Fruit fly (Drosophila melanogaster) whole organism, pupa: Measurements from ENCODE around the gene NijA.

Experiments used
- CG10348 ChIP-seq: fragments of 200-800 bp; sonication (Bioruptor generic); IDR thresholded peaks from 2 replicates; pipeline ENCODE4 v1.3.6; 2022; ENCODE audit warnings: missing biosample characterization, missing genetic modification characterization
- CG12605 ChIP-seq: fragments of 200-800 bp; sonication (Bioruptor generic); IDR thresholded peaks from 2 replicates; pipeline ENCODE4 v1.3.6; 2022; ENCODE audit warnings: missing biosample characterization, missing genetic modification characterization
- CG13204 ChIP-seq: fragments of 200-800 bp; sonication (Bioruptor generic); optimal IDR thresholded peaks from 2 replicates; lab custom pipeline; 2018; ENCODE audit warnings: missing biosample characterization, mild to moderate bottlenecking, missing genetic modification characterization, moderate library complexity
- CG14655 ChIP-seq: fragments of 200-800 bp; sonication (Bioruptor generic); optimal IDR thresholded peaks from 3 replicates; lab custom pipeline; 2017; ENCODE audit warnings: mild to moderate bottlenecking, missing biosample characterization, missing genetic modification reagents, missing genetic modification characterization
- CG15710 ChIP-seq: fragments of 200-800 bp; sonication (Bioruptor generic); optimal IDR thresholded peaks from 2 replicates; lab custom pipeline; 2018; ENCODE audit warnings: missing biosample characterization, mild to moderate bottlenecking, missing genetic modification characterization, moderate library complexity
- CG17806 ChIP-seq: fragments of 200-800 bp; sonication (Bioruptor generic); optimal IDR thresholded peaks from 2 replicates; lab custom pipeline; 2018; ENCODE audit warnings: missing biosample characterization, mild to moderate bottlenecking, missing genetic modification characterization, moderate library complexity
- CG32121 ChIP-seq: fragments of 200-800 bp; sonication (Bioruptor generic); IDR thresholded peaks from 2 replicates; pipeline ENCODE4 v1.3.6; 2022; ENCODE audit warnings: missing biosample characterization, missing genetic modification characterization
- CG34367 ChIP-seq: fragments of 200-800 bp; sonication (Bioruptor generic); optimal IDR thresholded peaks from 2 replicates; lab custom pipeline; 2018; ENCODE audit warnings: missing biosample characterization, mild to moderate bottlenecking, missing genetic modification characterization
- CG4496 ChIP-seq: fragments of 200-800 bp; sonication (Bioruptor generic); IDR thresholded peaks from 3 replicates; pipeline ENCODE4 v1.3.6; 2022; ENCODE audit warnings: missing biosample characterization, missing genetic modification characterization
- CG8159 ChIP-seq: fragments of 200-800 bp; sonication (Bioruptor generic); optimal IDR thresholded peaks from 3 replicates; lab custom pipeline; 2018; ENCODE audit warnings: missing biosample characterization, mild to moderate bottlenecking, missing genetic modification characterization, moderate library complexity
- CG8301 ChIP-seq: fragments of 200-800 bp; sonication (Bioruptor generic); optimal IDR thresholded peaks from 2 replicates; lab custom pipeline; 2018; ENCODE audit warnings: missing biosample characterization, mild to moderate bottlenecking, missing genetic modification characterization
- CG9948 ChIP-seq: fragments of 200-800 bp; sonication (Bioruptor generic); optimal IDR thresholded peaks from 2 replicates; lab custom pipeline; 2018; ENCODE audit warnings: missing biosample characterization, mild to moderate bottlenecking, missing genetic modification characterization, moderate library complexity
- D1 ChIP-seq: fragments of 200-800 bp; sonication (Bioruptor generic); optimal IDR thresholded peaks from 2 replicates; lab custom pipeline; 2018; ENCODE audit warnings: missing biosample characterization, mild to moderate bottlenecking, missing genetic modification characterization, moderate library complexity
- EcR ChIP-seq: fragments of 200-800 bp; sonication (Bioruptor generic); optimal IDR thresholded peaks from 3 replicates; lab custom pipeline; 2019; ENCODE audit warnings: missing biosample characterization, missing genetic modification characterization, mild to moderate bottlenecking, moderate library complexity, missing genetic modification reagents
- Ets98B ChIP-seq: fragments of 200-800 bp; sonication (Bioruptor generic); IDR thresholded peaks from 2 replicates; pipeline ENCODE4 v1.3.6; 2022; ENCODE audit warnings: missing biosample characterization, missing genetic modification characterization
- Pif1A ChIP-seq: fragments of 200-800 bp; sonication (Bioruptor generic); optimal IDR thresholded peaks from 3 replicates; lab custom pipeline; 2016; ENCODE audit warnings: missing biosample characterization, missing genetic modification characterization
- Pif1B ChIP-seq: fragments of 200-800 bp; sonication (Bioruptor generic); optimal IDR thresholded peaks from 3 replicates; lab custom pipeline; 2016; ENCODE audit warnings: missing biosample characterization, missing genetic modification characterization
- Snoo ChIP-seq: fragments of 200-800 bp; sonication (Bioruptor generic); optimal IDR thresholded peaks from 3 replicates; lab custom pipeline; 2017; ENCODE audit warnings: missing biosample characterization, mild to moderate bottlenecking, missing genetic modification characterization, inconsistent platforms
- fd96Ca ChIP-seq: fragments of 200-800 bp; sonication (Bioruptor generic); IDR thresholded peaks from 3 replicates; pipeline ENCODE4 v1.3.6; 2022; ENCODE audit warnings: missing biosample characterization, missing genetic modification characterization
- gl ChIP-seq: fragments of 200-800 bp; sonication (Bioruptor generic); optimal IDR thresholded peaks from 2 replicates; lab custom pipeline; 2018; ENCODE audit warnings: missing biosample characterization, mild to moderate bottlenecking, missing genetic modification characterization
- rn ChIP-seq: fragments of 200-800 bp; sonication (Bioruptor generic); IDR thresholded peaks from 2 replicates; pipeline ENCODE4 v1.3.6; 2022; ENCODE audit warnings: missing biosample characterization, missing genetic modification characterization

The NijA gene

DNA sequence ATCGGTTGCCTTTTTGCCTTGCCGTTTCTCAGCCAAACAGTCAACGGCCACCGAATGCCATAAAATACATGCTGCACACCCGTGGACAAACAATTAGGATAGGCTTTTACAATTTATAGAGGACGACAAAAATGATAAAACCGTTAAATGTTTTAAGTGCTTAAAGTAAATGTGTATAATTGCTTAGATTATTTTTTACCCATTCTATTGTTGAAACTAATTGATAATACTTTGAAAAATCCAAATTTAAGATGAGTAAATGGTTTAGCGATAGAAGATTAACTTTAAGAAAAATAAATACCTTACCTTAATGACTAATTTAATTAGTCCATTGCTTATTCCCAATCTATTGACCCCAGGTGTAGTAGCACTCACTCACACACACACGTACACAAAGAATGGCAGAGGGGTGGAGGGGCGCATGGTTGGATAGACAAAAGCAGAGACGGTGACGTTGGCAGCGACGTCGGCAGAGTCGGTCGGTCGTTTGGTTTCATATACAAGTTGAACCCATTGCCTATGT lies 18.1 kb downstream of the NijA start:
- TF ChIP-seq CG17806 (tag; lab: Kevin White, UChicago), result peak; percentile 84
- peak; percentile 90 for TF ChIP-seq CG8301 (tag; lab: Kevin White, UChicago)
- peak; percentile 85 for TF ChIP-seq CG12605 (GFP tag; lab: Robert Waterston, UW)
- TF ChIP-seq CG34367 (tag; lab: Kevin White, UChicago), result peak; percentile 80
- TF ChIP-seq rn (GFP tag; lab: Robert Waterston, UW), result peak; percentile 85
- TF ChIP-seq CG13204, result peak; percentile 76
- TF ChIP-seq D1, result peak; percentile 83
- peak; percentile 92 for TF ChIP-seq CG14655 (GFP tag; lab: Kevin White, UChicago)
- TF ChIP-seq CG4496, result peak; percentile 92
- TF ChIP-seq CG15710, result peak; percentile 89
- TF ChIP-seq CG9948, result peak; percentile 83
- peak; percentile 90 for TF ChIP-seq Pif1A (GFP tag; lab: Kevin White, UChicago)
- peak; percentile 91 for TF ChIP-seq CG8159
- peak; percentile 80 for TF ChIP-seq Snoo (tag; lab: Kevin White, UChicago)
- peak; percentile 65 for TF ChIP-seq gl (tag; lab: Kevin White, UChicago)
- TF ChIP-seq Ets98B, result peak; percentile 78
- TF ChIP-seq EcR, result peak; percentile 76
- peak; percentile 88 for TF ChIP-seq CG10348 (GFP tag; lab: Robert Waterston, UW)
- peak; percentile 43; the same call in 1 of the 3 replicates for TF ChIP-seq fd96Ca
- TF ChIP-seq Pif1B (GFP tag; lab: Kevin White, UChicago), result peak; percentile 76
- peak; percentile 95 for TF ChIP-seq CG32121 (GFP tag; lab: Robert Waterston, UW)
- TF ChIP-seq, all 21 proteins: peak for 21

DNA sequence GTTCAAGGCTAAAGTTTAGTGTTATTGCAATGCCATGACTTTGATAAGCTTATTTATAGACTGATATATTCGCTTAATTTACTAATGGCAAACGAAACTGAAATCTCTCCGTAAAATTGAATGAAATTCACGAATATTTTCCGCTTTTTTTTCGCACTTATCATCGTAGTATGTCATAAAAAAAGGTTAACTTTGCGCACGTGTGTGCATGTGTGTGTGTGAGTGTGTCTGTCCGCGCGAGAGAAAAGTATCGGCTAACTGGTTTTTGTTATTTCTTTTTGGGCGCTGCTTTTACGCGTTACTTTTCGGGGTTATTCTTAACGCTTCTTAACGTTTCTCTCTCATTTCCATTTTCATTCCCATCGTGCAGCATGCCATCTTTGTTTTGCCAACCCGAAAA lies 18.9 kb downstream of the NijA start:
- TF ChIP-seq CG34367 (tag; lab: Kevin White, UChicago) (no peak), Ets98B (no peak), CG4496 (no peak), gl (tag; lab: Kevin White, UChicago) (no peak), CG8159 (no peak), CG13204 (no peak), CG32121 (GFP tag; lab: Robert Waterston, UW) (no peak), CG17806 (tag; lab: Kevin White, UChicago) (no peak), Snoo (tag; lab: Kevin White, UChicago) (no peak), CG14655 (GFP tag; lab: Kevin White, UChicago) (no peak), D1 (no peak), CG9948 (no peak), EcR (no peak), rn (GFP tag; lab: Robert Waterston, UW) (no peak), CG15710 (no peak), CG8301 (tag; lab: Kevin White, UChicago) (no peak), CG10348 (GFP tag; lab: Robert Waterston, UW) (no peak)

DNA sequence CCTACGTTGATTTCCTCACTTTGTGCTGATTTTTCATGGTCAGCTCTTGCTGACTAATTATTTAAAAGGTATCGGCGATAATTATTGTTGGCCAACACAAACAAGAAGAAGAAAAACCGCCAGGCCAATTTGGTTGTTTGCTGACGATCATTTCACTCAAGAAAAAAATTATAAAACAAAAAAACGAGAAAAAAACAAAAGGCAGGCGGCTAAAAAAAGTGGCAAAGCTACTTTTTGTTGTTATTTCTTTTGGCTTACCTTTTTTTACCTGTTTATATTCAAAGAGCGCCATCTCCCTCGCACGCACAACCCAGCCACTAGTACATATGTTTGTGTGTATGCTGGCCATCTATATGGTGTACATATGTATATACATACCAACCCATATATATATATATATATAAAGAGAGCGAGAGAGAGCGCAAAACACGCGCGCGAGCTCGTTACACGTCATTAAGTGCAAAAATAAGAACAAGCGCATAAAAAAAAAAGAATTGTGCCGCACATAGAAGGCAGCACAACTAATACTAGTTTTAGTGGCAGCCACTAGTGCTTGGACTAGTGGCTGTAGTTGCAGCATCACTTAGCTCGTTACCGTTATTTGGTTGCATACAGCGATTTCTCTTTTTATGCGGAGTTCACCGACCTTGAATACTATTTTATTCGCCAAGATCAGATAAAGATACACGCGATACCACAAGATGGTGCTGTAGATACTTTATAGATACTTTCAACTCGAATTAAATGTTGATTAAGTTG lies 20.9 kb downstream of the NijA start:
- TF ChIP-seq CG4496, result peak; percentile 84
- peak; percentile 85 for TF ChIP-seq Ets98B
- TF ChIP-seq EcR, result peak; percentile 73
- peak; percentile 59 for TF ChIP-seq CG14655 (GFP tag; lab: Kevin White, UChicago)
- TF ChIP-seq CG13204, result peak; percentile 80
- peak; percentile 52 for TF ChIP-seq D1
- TF ChIP-seq CG10348 (GFP tag; lab: Robert Waterston, UW), result no peak
- peak; percentile 76; the same call in 2 of the 3 replicates for TF ChIP-seq fd96Ca
- TF ChIP-seq CG15710, result peak; percentile 52
- peak; percentile 82 for TF ChIP-seq CG32121 (GFP tag; lab: Robert Waterston, UW)
- peak; percentile 47 for TF ChIP-seq CG17806 (tag; lab: Kevin White, UChicago)
- TF ChIP-seq CG9948, result peak; percentile 42
- peak; percentile 53; the same call in 1 of the 2 replicates for TF ChIP-seq rn (GFP tag; lab: Robert Waterston, UW)
- peak; percentile 46 for TF ChIP-seq CG8301 (tag; lab: Kevin White, UChicago)
- TF ChIP-seq Pif1B (GFP tag; lab: Kevin White, UChicago), result peak; percentile 58
- TF ChIP-seq CG8159, result peak; percentile 73
- TF ChIP-seq CG34367 (tag; lab: Kevin White, UChicago), result peak; percentile 59
- TF ChIP-seq gl (tag; lab: Kevin White, UChicago), result peak; percentile 83
- TF ChIP-seq CG12605 (GFP tag; lab: Robert Waterston, UW), result peak; percentile 78
- TF ChIP-seq Snoo (tag; lab: Kevin White, UChicago), result peak; percentile 67
- TF ChIP-seq Pif1A (GFP tag; lab: Kevin White, UChicago), result peak; percentile 70

DNA sequence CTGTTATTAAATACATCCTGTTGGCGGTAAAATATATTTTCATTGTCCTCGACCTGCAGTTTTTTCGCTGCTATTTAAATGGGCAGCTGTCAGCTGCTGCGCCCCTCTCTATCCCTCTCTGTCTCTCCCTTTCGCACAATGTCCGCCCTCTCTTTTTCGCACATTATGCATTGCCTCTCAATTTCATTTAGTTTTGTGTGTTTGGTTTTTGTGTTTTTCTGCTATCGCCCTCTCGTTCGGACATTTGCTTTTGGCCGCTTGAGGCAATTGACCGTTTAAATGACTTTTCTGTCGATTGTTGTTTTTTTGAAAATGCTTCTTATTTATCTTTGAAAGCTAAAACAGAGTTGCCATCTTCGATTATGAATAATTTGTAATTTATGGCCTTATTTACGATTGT lies 21.7 kb downstream of the NijA start:
- no peak for TF ChIP-seq CG13204
- 0 out of 3 replicates have a peak, but pooled peaks have one; percentile 15 for TF ChIP-seq fd96Ca

DNA sequence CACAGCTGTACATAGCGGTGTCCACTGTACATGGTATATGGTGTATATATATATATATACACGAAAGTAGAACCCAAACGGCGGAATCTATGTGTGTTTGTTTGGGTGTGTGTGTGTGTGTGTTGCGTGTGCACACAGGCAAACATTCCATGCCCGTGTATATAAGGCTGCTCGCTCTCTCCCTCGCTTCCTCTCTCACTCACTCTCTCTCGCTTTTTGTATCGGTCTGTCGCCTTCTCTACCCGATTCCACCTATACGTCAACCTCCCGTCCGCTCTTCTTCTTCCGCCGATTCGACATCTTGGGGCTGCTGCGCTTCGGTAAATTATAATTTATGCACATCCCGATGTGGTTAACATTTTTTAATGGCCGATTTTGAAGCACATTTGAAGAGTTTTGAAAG lies 22.5 kb downstream of the NijA start:
- peak; percentile 12 for TF ChIP-seq EcR
- TF ChIP-seq rn (GFP tag; lab: Robert Waterston, UW), result no peak
- TF ChIP-seq CG8301 (tag; lab: Kevin White, UChicago), result no peak
- no peak for TF ChIP-seq Pif1A (GFP tag; lab: Kevin White, UChicago)
- TF ChIP-seq Ets98B, result peak; percentile 21; the same call in 1 of the 2 replicates
- 0 out of 2 replicates have a peak, but pooled peaks have one; percentile 32 for TF ChIP-seq CG32121 (GFP tag; lab: Robert Waterston, UW)
- TF ChIP-seq CG4496, result no peak
- no peak for TF ChIP-seq CG12605 (GFP tag; lab: Robert Waterston, UW)
- no peak for TF ChIP-seq CG17806 (tag; lab: Kevin White, UChicago)
- TF ChIP-seq CG13204, result peak; percentile 9
- TF ChIP-seq, all 21 proteins: peak for 4
